Fruit fly (Drosophila melanogaster): Measurements from ENCODE around the gene Tet.

DNA sequence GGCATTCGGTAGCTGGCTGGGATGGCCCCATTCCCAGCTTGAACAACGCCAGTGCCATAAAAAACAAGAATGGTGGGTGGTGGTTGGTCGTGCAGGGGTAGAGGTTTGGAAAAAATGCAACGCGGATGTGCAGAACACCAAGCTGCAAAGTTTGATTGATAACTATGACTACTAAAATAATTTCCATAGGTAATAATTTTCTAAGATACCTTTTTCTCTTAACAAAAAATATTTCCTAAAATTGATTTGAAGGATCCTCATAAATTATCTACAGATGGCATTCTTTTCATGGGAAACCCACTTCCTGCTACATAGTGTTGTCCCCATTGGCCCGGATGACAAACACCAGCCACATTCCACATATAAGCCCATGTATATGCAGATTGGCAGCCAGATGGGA lies 30.7 kb downstream of the Tet start:
- no peak for TF ChIP-seq Sin3A (optimal IDR thresholded peaks at IDR 0.05)
- no peak for TF ChIP-seq insv (optimal IDR thresholded peaks at IDR 0.05)
- no peak for TF ChIP-seq Myc (optimal IDR thresholded peaks at IDR 0.05)
- TF ChIP-seq ttk (optimal IDR thresholded peaks at IDR 0.05), result no peak

Data from Kc167 (cell line).